Fruit fly (Drosophila melanogaster): ENCODE measurements around the gene BI-1.

BI-1 gene

DNA sequence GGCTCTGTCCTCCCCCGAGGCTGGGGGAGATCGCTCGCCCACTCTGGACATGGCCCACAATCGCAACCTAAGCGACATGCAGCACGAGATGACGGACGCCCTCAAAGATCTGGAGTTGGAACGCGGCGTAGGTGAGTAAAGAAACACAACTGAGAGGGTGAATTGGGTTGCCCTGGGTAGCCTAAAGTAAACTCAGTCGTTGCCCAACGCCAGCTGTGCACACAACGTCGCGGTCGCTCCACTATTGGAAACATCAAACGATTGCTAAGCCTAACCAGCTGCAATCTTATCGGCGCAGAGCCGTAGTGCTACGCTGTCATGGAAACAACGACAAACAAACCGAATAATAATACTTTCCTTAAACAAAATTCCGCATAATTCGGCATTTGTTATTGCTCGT lies 38.6 kb upstream of the BI-1 start (continued):
- TF ChIP-seq bsh (GFP tag; optimal IDR thresholded peaks at IDR 0.05) (peak in 1 of 2 experiments; percentile 22), tup (GFP tag; optimal IDR thresholded peaks at IDR 0.05) (peak; percentile 2), CG7987 (GFP tag; optimal IDR thresholded peaks at IDR 0.05) (peak; percentile 1), ase (GFP tag; IDR thresholded peaks at IDR 0.05) (peak; percentile 37; the same call in 1 of the 3 replicates), ac (GFP tag; optimal IDR thresholded peaks at IDR 0.05) (peak; percentile 20), CG18619 (GFP tag; optimal IDR thresholded peaks at IDR 0.05) (peak; percentile 18), fd3F (GFP tag; optimal IDR thresholded peaks at IDR 0.05) (peak; percentile 17), p53 (GFP tag; optimal IDR thresholded peaks at IDR 0.05) (no peak), pfk (GFP tag; optimal IDR thresholded peaks at IDR 0.05) (peak; percentile 22), CG9727 (GFP tag; optimal IDR thresholded peaks at IDR 0.05) (peak; percentile 12), CG9797 (GFP tag; optimal IDR thresholded peaks at IDR 0.05) (no peak), schlank (tag; optimal IDR thresholded peaks at IDR 0.05) (peak; percentile 29), HLHmδ (GFP tag; optimal IDR thresholded peaks at IDR 0.05) (peak; percentile 47), lov (optimal IDR thresholded peaks at IDR 0.05) (no peak), lov (GFP tag; IDR thresholded peaks at IDR 0.05) (0 out of 3 replicates have a peak, but pooled peaks have one; percentile 44), HmgZ (tag; optimal IDR thresholded peaks at IDR 0.05) (peak; percentile 39), Bteb2 (GFP tag; optimal IDR thresholded peaks at IDR 0.05) (no peak), CG16813 (GFP tag; IDR thresholded peaks at IDR 0.05; ENCODE audit: partially characterized antibody) (no peak), chinmo (GFP tag; IDR thresholded peaks at IDR 0.05; ENCODE audit: partially characterized antibody) (0 out of 4 replicates have a peak, but pooled peaks have one; percentile 52), dpn (GFP tag; optimal IDR thresholded peaks at IDR 0.05) (peak in 1 of 2 experiments; percentile 9), pho (GFP tag; optimal IDR thresholded peaks at IDR 0.05) (peak; percentile 18), caup (GFP tag; optimal IDR thresholded peaks at IDR 0.05; ENCODE audit: severe bottlenecking) (peak; percentile 58), CG17829 (tag; optimal IDR thresholded peaks at IDR 0.05) (no peak), dysf (GFP tag; IDR thresholded peaks at IDR 0.05) (0 out of 3 replicates have a peak, but pooled peaks have one; percentile 31), gce (GFP tag; IDR thresholded peaks at IDR 0.05) (peak; percentile 79; the same call in 2 of the 3 replicates), gsb (GFP tag; IDR thresholded peaks at IDR 0.05) (peak; percentile 49), Jarid2 (GFP tag; optimal IDR thresholded peaks at IDR 0.05) (peak; percentile 20), CG3726 (GFP tag; IDR thresholded peaks at IDR 0.05) (0 out of 3 replicates have a peak, but pooled peaks have one; percentile 48), CrebB (tag; optimal IDR thresholded peaks at IDR 0.05) (peak; percentile 38), CG18262 (tag; optimal IDR thresholded peaks at IDR 0.05) (no peak), stc (GFP tag; IDR thresholded peaks at IDR 0.05) (peak; percentile 34; the same call in 1 of the 2 replicates), onecut (GFP tag; IDR thresholded peaks at IDR 0.05) (peak; percentile 40), CG15696 (tag; optimal IDR thresholded peaks at IDR 0.05) (no peak), CG4328 (GFP tag; optimal IDR thresholded peaks at IDR 0.05) (peak; percentile 50), odd (GFP tag; optimal IDR thresholded peaks at IDR 0.05) (no peak), cwo (GFP tag; optimal IDR thresholded peaks at IDR 0.05) (peak; percentile 11), abd-A (tag; optimal IDR thresholded peaks at IDR 0.05) (no peak), CG2875 (GFP tag; optimal IDR thresholded peaks at IDR 0.05) (peak; percentile 44)
